Fruit fly (Drosophila melanogaster) whole organism, embryonic: Measurements from ENCODE around the gene CG34432.
A peak's percentile ranks its signal among the peaks of the same experiment; 100 is the strongest.

ENCODE experiments used
- Blimp-1 ChIP-seq: fragments of 200-800 bp; sonication (Bioruptor generic); optimal IDR thresholded peaks from 3 replicates; lab custom pipeline; 2018; ENCODE audit warnings: missing biosample characterization, missing genetic modification characterization, mild to moderate bottlenecking, moderate library complexity, missing genetic modification reagents
- Bteb2 ChIP-seq: fragments of 200-800 bp; sonication (Bioruptor generic); optimal IDR thresholded peaks from 2 replicates; lab custom pipeline; 2016; ENCODE audit warnings: missing biosample characterization, missing genetic modification characterization
- CG11560 ChIP-seq: fragments of 200-800 bp; sonication (Bioruptor generic); IDR thresholded peaks from 3 replicates; pipeline ENCODE4 v1.3.6; 2022; ENCODE audit warnings: missing biosample characterization, missing genetic modification characterization
- CG12071 ChIP-seq: fragments of 200-800 bp; sonication (Bioruptor generic); optimal IDR thresholded peaks from 3 replicates; lab custom pipeline; 2018; ENCODE audit warnings: missing biosample characterization, mild to moderate bottlenecking, missing genetic modification characterization
- CG13287 ChIP-seq: fragments of 200-800 bp; sonication (Bioruptor generic); IDR thresholded peaks from 2 replicates; pipeline ENCODE4 v1.3.6; 2022; ENCODE audit warnings: missing biosample characterization, missing genetic modification characterization; ENCODE audit not compliant: partially characterized antibody
- CG1529 ChIP-seq: fragments of 200-800 bp; sonication (Bioruptor generic); optimal IDR thresholded peaks from 3 replicates; lab custom pipeline; 2018; ENCODE audit warnings: missing biosample characterization, missing genetic modification characterization
- CG16815 ChIP-seq: fragments of 200-800 bp; sonication (Bioruptor generic); optimal IDR thresholded peaks from 3 replicates; lab custom pipeline; 2017; ENCODE audit warnings: missing biosample characterization, mild to moderate bottlenecking, missing genetic modification characterization
- CG17328 ChIP-seq: fragments of 200-800 bp; sonication (Bioruptor generic); IDR thresholded peaks from 2 replicates; pipeline ENCODE4 v1.3.6; 2022; ENCODE audit warnings: missing biosample characterization, missing genetic modification characterization
- CG2712 ChIP-seq: fragments of 200-800 bp; optimal IDR thresholded peaks from 3 replicates; lab custom pipeline; 2019; ENCODE audit warnings: missing biosample characterization, mild to moderate bottlenecking, missing genetic modification characterization, moderate library complexity
- CG30431 ChIP-seq: fragments of 200-800 bp; sonication (Bioruptor generic); optimal IDR thresholded peaks from 2 replicates; lab custom pipeline; 2017; ENCODE audit warnings: missing biosample characterization, missing genetic modification characterization
- CG3281 ChIP-seq: fragments of 200-800 bp; sonication (Bioruptor generic); optimal IDR thresholded peaks from 3 replicates; lab custom pipeline; 2017; ENCODE audit warnings: missing biosample characterization, mild to moderate bottlenecking, missing genetic modification characterization
- CG34224 ChIP-seq: fragments of 200-800 bp; sonication (Bioruptor generic); IDR thresholded peaks from 3 replicates; pipeline ENCODE4 v1.3.6; 2022; ENCODE audit warnings: missing biosample characterization, missing genetic modification characterization; ENCODE audit not compliant: partially characterized antibody
- CG3726 ChIP-seq: fragments of 200-800 bp; sonication (Bioruptor generic); IDR thresholded peaks from 3 replicates; pipeline ENCODE4, ENCODE4 v1.3.6; 2022; ENCODE audit warnings: missing biosample characterization, missing genetic modification characterization
- CG3995 ChIP-seq: fragments of 200-800 bp; sonication (Bioruptor generic); optimal IDR thresholded peaks from 3 replicates; lab custom pipeline; 2016; ENCODE audit warnings: missing biosample characterization, missing genetic modification characterization
- CG4328 ChIP-seq: fragments of 200-800 bp; sonication (Bioruptor generic); optimal IDR thresholded peaks from 3 replicates; lab custom pipeline; 2017; ENCODE audit warnings: missing biosample characterization, missing genetic modification reagents, missing genetic modification characterization
- CG4707 ChIP-seq: fragments of 200-800 bp; sonication (Bioruptor generic); optimal IDR thresholded peaks from 2 replicates; lab custom pipeline; 2018; ENCODE audit warnings: missing biosample characterization, mild to moderate bottlenecking, missing genetic modification characterization, moderate library complexity
- CG6791 ChIP-seq: fragments of 200-800 bp; sonication (Bioruptor generic); IDR thresholded peaks from 3 replicates; pipeline ENCODE4 v1.3.6; 2022; ENCODE audit warnings: missing biosample characterization, missing genetic modification characterization; ENCODE audit not compliant: partially characterized antibody
- CG7357 ChIP-seq: fragments of 200-800 bp; sonication (Bioruptor generic); IDR thresholded peaks from 3 replicates; pipeline ENCODE4 v1.3.6; 2022; ENCODE audit warnings: missing biosample characterization, missing genetic modification characterization
- CG8388 ChIP-seq: fragments of 200-800 bp; sonication (Bioruptor generic); optimal IDR thresholded peaks from 2 replicates; lab custom pipeline; 2019; ENCODE audit warnings: missing biosample characterization, mild to moderate bottlenecking, missing genetic modification characterization, moderate library complexity
- Dip3 ChIP-seq: fragments of 200-800 bp; sonication (Bioruptor generic); optimal IDR thresholded peaks from 3 replicates; lab custom pipeline; 2016; ENCODE audit warnings: missing biosample characterization, missing genetic modification characterization
- Doc2 ChIP-seq: fragments of 200-800 bp; sonication (Bioruptor generic); IDR thresholded peaks from 2 replicates; pipeline ENCODE4 v1.3.6; 2022; ENCODE audit warnings: missing biosample characterization, missing genetic modification characterization
- Eip74EF ChIP-seq, 2 experiments: fragments of 200-800 bp in 1 of 2; fragments of >200 bp in 1 of 2; sonication (Bioruptor generic) in 1 of 2; optimal IDR thresholded peaks; 2 replicates each; lab custom pipeline; 2017 to 2019; ENCODE audit warnings: missing biosample characterization in 2 of 2, missing genetic modification characterization in 2 of 2, mild to moderate bottlenecking in 1 of 2, moderate library complexity in 1 of 2
- HHEX ChIP-seq: fragments of 200-800 bp; sonication (Bioruptor generic); optimal IDR thresholded peaks from 3 replicates; lab custom pipeline; 2017; ENCODE audit warnings: missing biosample characterization, mild to moderate bottlenecking, missing genetic modification characterization, missing genetic modification reagents
- HLH4C ChIP-seq: fragments of 200-800 bp; sonication (Bioruptor generic); IDR thresholded peaks from 3 replicates; pipeline ENCODE4 v1.3.6; 2022; ENCODE audit warnings: missing biosample characterization, missing genetic modification characterization; ENCODE audit not compliant: partially characterized antibody
- HLHmδ ChIP-seq: fragments of 200-800 bp; sonication (Bioruptor generic); optimal IDR thresholded peaks from 2 replicates; lab custom pipeline; 2018; ENCODE audit warnings: missing biosample characterization, mild to moderate bottlenecking, missing genetic modification characterization, moderate library complexity
- Hsf ChIP-seq: fragments of 200-800 bp; sonication (Bioruptor generic); optimal IDR thresholded peaks from 3 replicates; lab custom pipeline; 2016; ENCODE audit warnings: missing biosample characterization, missing genetic modification characterization
- Lpt ChIP-seq: fragments of >200 bp; optimal IDR thresholded peaks from 2 replicates; lab custom pipeline; 2018; ENCODE audit warnings: missing biosample characterization, missing genetic modification characterization
- Nf-YA ChIP-seq: fragments of 200-800 bp; sonication (Bioruptor generic); IDR thresholded peaks from 2 replicates; pipeline ENCODE4 v1.3.6; 2022; ENCODE audit warnings: missing biosample characterization, missing genetic modification characterization
- Poxn ChIP-seq: fragments of 200-800 bp; sonication (Bioruptor generic); IDR thresholded peaks from 2 replicates; pipeline ENCODE4 v1.3.6; 2022; ENCODE audit warnings: missing biosample characterization, missing genetic modification characterization
- Rx ChIP-seq: fragments of 200-800 bp; sonication (Bioruptor generic); IDR thresholded peaks from 2 replicates; pipeline ENCODE4 v1.3.6; 2022; ENCODE audit warnings: missing biosample characterization, missing genetic modification characterization
- Stat92E ChIP-seq, 3 experiments: fragments of >200 bp in 2 of 3; fragments of 200-800 bp in 1 of 3; sonication (Bioruptor generic) in 1 of 3; optimal IDR thresholded peaks; 2 replicates each; lab custom pipeline; 2017 to 2019; ENCODE audit warnings: missing biosample characterization in 3 of 3, missing genetic modification characterization in 3 of 3, mild to moderate bottlenecking in 1 of 3, moderate library complexity in 1 of 3
- Tbp ChIP-seq: fragments of >200 bp; optimal IDR thresholded peaks from 2 replicates; lab custom pipeline; 2018; ENCODE audit warnings: missing biosample characterization, missing genetic modification characterization
- ap ChIP-seq: fragments of 200-800 bp; sonication (Bioruptor generic); IDR thresholded peaks from 2 replicates; pipeline ENCODE4 v1.3.6; 2022; ENCODE audit warnings: missing biosample characterization, missing genetic modification characterization
- bsh ChIP-seq, 2 experiments: fragments of 200-800 bp; sonication (Bioruptor generic); optimal IDR thresholded peaks; 2 replicates each; lab custom pipeline; 2017 to 2018; ENCODE audit warnings: mild to moderate bottlenecking in 2 of 2, missing biosample characterization in 2 of 2, missing genetic modification characterization in 2 of 2, moderate library complexity in 1 of 2
- cad ChIP-seq: fragments of >200 bp; optimal IDR thresholded peaks from 2 replicates; lab custom pipeline; 2017; ENCODE audit warnings: missing biosample characterization, missing genetic modification characterization
- cwo ChIP-seq: fragments of 200-800 bp; sonication (Bioruptor generic); optimal IDR thresholded peaks from 3 replicates; lab custom pipeline; 2017; ENCODE audit warnings: missing biosample characterization, missing genetic modification characterization, mild to moderate bottlenecking, moderate library complexity, missing genetic modification reagents
- danr ChIP-seq: fragments of 200-800 bp; sonication (Bioruptor generic); IDR thresholded peaks from 2 replicates; pipeline ENCODE4 v1.3.6; 2022; ENCODE audit warnings: missing biosample characterization, missing genetic modification characterization
- esg ChIP-seq: fragments of 200-800 bp; sonication (Bioruptor generic); conservative IDR thresholded peaks from 2 replicates; pipeline ENCODE4 v1.3.6; 2022; ENCODE audit warnings: missing biosample characterization, missing genetic modification characterization
- exex ChIP-seq: fragments of 200-800 bp; sonication (Bioruptor generic); optimal IDR thresholded peaks from 4 replicates; lab custom pipeline; 2018; ENCODE audit warnings: missing biosample characterization, mild to moderate bottlenecking, missing genetic modification characterization, moderate library complexity
- fd102C ChIP-seq: fragments of 200-800 bp; sonication (Bioruptor generic); optimal IDR thresholded peaks from 2 replicates; lab custom pipeline; 2018; ENCODE audit warnings: missing biosample characterization, mild to moderate bottlenecking, missing genetic modification characterization, moderate library complexity
- grn ChIP-seq: fragments of 200-800 bp; sonication (Bioruptor generic); optimal IDR thresholded peaks from 3 replicates; lab custom pipeline; 2017; ENCODE audit warnings: missing biosample characterization, missing genetic modification characterization
- gsb-n ChIP-seq: fragments of 200-800 bp; sonication (Bioruptor generic); optimal IDR thresholded peaks from 3 replicates; lab custom pipeline; 2018; ENCODE audit warnings: missing biosample characterization, mild to moderate bottlenecking, missing genetic modification characterization
- her ChIP-seq: fragments of 200-800 bp; sonication (Bioruptor generic); optimal IDR thresholded peaks from 2 replicates; lab custom pipeline; 2016; ENCODE audit warnings: missing biosample characterization, missing genetic modification characterization
- hth ChIP-seq: fragments of >200 bp; optimal IDR thresholded peaks from 2 replicates; lab custom pipeline; 2017; ENCODE audit warnings: inconsistent platforms
- lbe ChIP-seq: fragments of 200-800 bp; sonication (Bioruptor generic); optimal IDR thresholded peaks from 2 replicates; lab custom pipeline; 2016; ENCODE audit warnings: missing biosample characterization, mild to moderate bottlenecking, missing genetic modification characterization
- maf-S ChIP-seq: fragments of 200-800 bp; sonication (Bioruptor generic); optimal IDR thresholded peaks from 2 replicates; lab custom pipeline; 2016; ENCODE audit warnings: missing biosample characterization, missing genetic modification characterization
- otp ChIP-seq: fragments of 200-800 bp; sonication (Bioruptor generic); IDR thresholded peaks from 3 replicates; pipeline ENCODE4, ENCODE4 v1.3.6; 2022; ENCODE audit warnings: missing biosample characterization, missing genetic modification characterization
- run ChIP-seq: fragments of 200-800 bp; sonication (Bioruptor generic); optimal IDR thresholded peaks from 3 replicates; lab custom pipeline; 2018; ENCODE audit warnings: missing biosample characterization, mild to moderate bottlenecking, missing genetic modification characterization
- sens-2 ChIP-seq: fragments of 200-800 bp; sonication (Bioruptor generic); IDR thresholded peaks from 2 replicates; pipeline ENCODE4 v1.3.6; 2022; ENCODE audit warnings: missing biosample characterization, missing genetic modification characterization
- sug ChIP-seq: fragments of 200-800 bp; optimal IDR thresholded peaks from 2 replicates; lab custom pipeline; 2019; ENCODE audit warnings: missing biosample characterization, mild to moderate bottlenecking, missing genetic modification characterization, moderate library complexity
- zen ChIP-seq: fragments of 200-800 bp; sonication (Bioruptor generic); optimal IDR thresholded peaks from 3 replicates; lab custom pipeline; 2018; ENCODE audit warnings: missing biosample characterization, mild to moderate bottlenecking, missing genetic modification characterization, moderate library complexity

The CG34432 gene

dm6 chr3R:30599404-30599980 lies 49.5 kb upstream of the CG34432 start (continued):
- TF ChIP-seq Doc2, result no peak
- TF ChIP-seq Lpt (GFP tag; lab: Kevin White, UChicago), result no peak
- TF ChIP-seq CG34224, result 0 out of 3 replicates have a peak, but pooled peaks have one; percentile 11
- TF ChIP-seq Tbp, result no peak
- no peak for TF ChIP-seq gsb-n (tag; lab: Kevin White, UChicago)
- no peak for TF ChIP-seq CG4328
- TF ChIP-seq Rx, result no peak
- TF ChIP-seq sens-2 (GFP tag; lab: Robert Waterston, UW), result no peak
- TF ChIP-seq CG11560 (tag; lab: Robert Waterston, UW), result no peak
- TF ChIP-seq HLH4C (GFP tag; lab: Robert Waterston, UW), result no peak
- no peak for TF ChIP-seq ap (GFP tag; lab: Robert Waterston, UW)
- TF ChIP-seq cwo (GFP tag; lab: Kevin White, UChicago), result peak; percentile 24
- no peak for TF ChIP-seq bsh (GFP tag; optimal IDR thresholded peaks at IDR 0.05; lab: Kevin White, UChicago)
- TF ChIP-seq hth (lab: Kevin White, UChicago), result no peak
- peak; percentile 98 for TF ChIP-seq exex
- no peak for TF ChIP-seq Stat92E (GFP tag; optimal IDR thresholded peaks at IDR 0.05; lab: Kevin White, UChicago)
- TF ChIP-seq grn (GFP tag; lab: Kevin White, UChicago), result peak; percentile 12
- TF ChIP-seq her (GFP tag; lab: Kevin White, UChicago), result no peak
- TF ChIP-seq fd102C (GFP tag; lab: Kevin White, UChicago), result no peak
- no peak for TF ChIP-seq CG2712 (tag; lab: Kevin White, UChicago)
- no peak for TF ChIP-seq danr (GFP tag; lab: Robert Waterston, UW)
- TF ChIP-seq CG3726 (GFP tag; lab: Robert Waterston, UW), result no peak
- peak; percentile 97 for TF ChIP-seq sug (tag; lab: Kevin White, UChicago)
- TF ChIP-seq CG6791 (GFP tag; lab: Robert Waterston, UW), result no peak
- no peak for TF ChIP-seq CG17328 (GFP tag; lab: Robert Waterston, UW)
- TF ChIP-seq lbe (GFP tag; lab: Kevin White, UChicago), result no peak
- no peak for TF ChIP-seq CG4707 (GFP tag; lab: Kevin White, UChicago)
- no peak for TF ChIP-seq otp (GFP tag; lab: Robert Waterston, UW)
- TF ChIP-seq zen (tag; lab: Kevin White, UChicago), result no peak
- no peak for TF ChIP-seq CG30431
- TF ChIP-seq esg (GFP tag; lab: Robert Waterston, UW), result no peak
- TF ChIP-seq cad, result no peak
- TF ChIP-seq Eip74EF (GFP tag; optimal IDR thresholded peaks at IDR 0.05; lab: Kevin White, UChicago), result no peak
- TF ChIP-seq CG12071 (GFP tag; lab: Kevin White, UChicago), result no peak
- no peak for TF ChIP-seq HHEX
- TF ChIP-seq Hsf (GFP tag; lab: Kevin White, UChicago), result no peak
- TF ChIP-seq CG7357 (GFP tag; lab: Robert Waterston, UW), result no peak
- TF ChIP-seq CG3281 (GFP tag; lab: Kevin White, UChicago), result no peak
- no peak for TF ChIP-seq Dip3
- no peak for TF ChIP-seq HLHmδ (GFP tag; lab: Kevin White, UChicago)
- no peak for TF ChIP-seq Nf-YA
- no peak for TF ChIP-seq CG13287 (GFP tag; lab: Robert Waterston, UW)
- TF ChIP-seq maf-S (GFP tag; lab: Kevin White, UChicago), result no peak
- no peak for TF ChIP-seq CG16815 (GFP tag; lab: Kevin White, UChicago)
- no peak for TF ChIP-seq Blimp-1 (GFP tag; lab: Kevin White, UChicago)
- TF ChIP-seq Bteb2 (GFP tag; lab: Kevin White, UChicago), result no peak
- peak; percentile 28 for TF ChIP-seq CG3995 (GFP tag; lab: Kevin White, UChicago)
- TF ChIP-seq run, result no peak
- no peak for TF ChIP-seq CG1529
- TF ChIP-seq Poxn (GFP tag; lab: Robert Waterston, UW), result no peak
- TF ChIP-seq CG8388 (GFP tag; lab: Kevin White, UChicago), result no peak
